Worm (Caenorhabditis elegans): ENCODE results near the gene ets-6.

- TF ChIP-seq ztf-29 (GFP tag; IDR thresholded peaks at IDR 0.05): no peak
- TF ChIP-seq ref-1 (GFP tag; conservative IDR thresholded peaks at IDR 0.05): no peak
- no peak for TF ChIP-seq T22C8.4 (GFP tag; IDR thresholded peaks at IDR 0.05)
Observed at ce11 chrV:7551821-7552220, 28.5 kb downstream of the ets-6 start, which contains the start of gene F19F10.3.
